Worm (Caenorhabditis elegans) whole organism, young adult: ENCODE data around the gene srh-2.

Experiments used
- F49E8.2 ChIP-seq: sonication (generic microtip); optimal IDR thresholded peaks from 3 replicates; lab custom pipeline; 2017; ENCODE audit warnings: missing genetic modification characterization, mild to moderate bottlenecking, missing compliant biosample characterization, antibody characterized with exemption, moderate library complexity; ENCODE audit not compliant: insufficient read depth
- K12H6.12 ChIP-seq: fragments of 200-800 bp; sonication (Bioruptor generic); optimal IDR thresholded peaks from 2 replicates; lab custom pipeline; 2018; ENCODE audit warnings: mild to moderate bottlenecking, missing genetic modification characterization, missing compliant biosample characterization
- ama-1 ChIP-seq, 3 experiments: fragments of 150-350 bp in 1 of 3; sonication (generic microtip) in 2 of 3; optimal IDR thresholded peaks; 2 replicates each; lab custom pipeline; 2014 to 2018; ENCODE audit warnings: missing biosample characterization in 2 of 3, missing genetic modification characterization in 2 of 3, missing genetic modification reagents in 2 of 3
- attf-5 ChIP-seq: fragments of 200-800 bp; sonication (Bioruptor generic); optimal IDR thresholded peaks from 2 replicates; lab custom pipeline; 2018; ENCODE audit warnings: mild to moderate bottlenecking, missing genetic modification characterization, missing compliant biosample characterization
- attf-6 ChIP-seq: fragments of 200-800 bp; sonication (Bioruptor generic); IDR thresholded peaks from 2 replicates; pipeline ENCODE4 v1.3.6; 2022; ENCODE audit warnings: missing genetic modification reagents, missing genetic modification characterization, missing compliant biosample characterization
- ceh-58 ChIP-seq: fragments of 200-800 bp; sonication (Bioruptor generic); IDR thresholded peaks from 2 replicates; pipeline ENCODE4 v1.3.6; 2022; ENCODE audit warnings: missing genetic modification characterization, missing compliant biosample characterization
- ceh-79 ChIP-seq: sonication (generic microtip); optimal IDR thresholded peaks from 2 replicates; lab custom pipeline; 2017; ENCODE audit warnings: mild to moderate bottlenecking, missing genetic modification characterization, missing compliant biosample characterization
- gei-17 ChIP-seq: fragments of 200-800 bp; sonication (Bioruptor generic); optimal IDR thresholded peaks from 2 replicates; lab custom pipeline; 2018; ENCODE audit warnings: mild to moderate bottlenecking, missing genetic modification characterization, missing compliant biosample characterization
- hlh-12 ChIP-seq: sonication (generic microtip); optimal IDR thresholded peaks from 2 replicates; lab custom pipeline; 2016; ENCODE audit warnings: missing genetic modification characterization, missing compliant biosample characterization
- lin-26 ChIP-seq: fragments of 200-800 bp; sonication (Bioruptor generic); IDR thresholded peaks from 2 replicates; pipeline ENCODE4 v1.3.6; 2022; ENCODE audit warnings: missing genetic modification reagents, missing genetic modification characterization, missing compliant biosample characterization
- nfya-1 ChIP-seq: sonication (generic microtip); optimal IDR thresholded peaks from 2 replicates; lab custom pipeline; 2017; ENCODE audit warnings: antibody characterized with exemption, missing compliant biosample characterization, missing genetic modification characterization, borderline replicate concordance; ENCODE audit not compliant: insufficient read depth
- nhr-90 ChIP-seq: sonication (generic microtip); optimal IDR thresholded peaks from 2 replicates; lab custom pipeline; 2016; ENCODE audit warnings: missing genotype, mild to moderate bottlenecking, missing genetic modification characterization, missing compliant biosample characterization
- snpc-4 ChIP-seq, 5 experiments: fragments of 150-350 bp in 1 of 5; sonication (generic microtip) in 4 of 5; optimal IDR thresholded peaks; 2 replicates each; lab custom pipeline; 2014 to 2018; ENCODE audit warnings: missing genetic modification characterization in 5 of 5, missing biosample characterization in 3 of 5, antibody characterized with exemption in 2 of 5, mild to moderate bottlenecking in 2 of 5, missing compliant biosample characterization in 2 of 5, missing genotype in 2 of 5, moderate library complexity in 2 of 5, missing genetic modification reagents in 1 of 5

- TF ChIP-seq ceh-58 (GFP tag; lab: Robert Waterston, UW) (no peak), ama-1 (optimal IDR thresholded peaks at IDR 0.05; lab: Kevin White, UChicago) (no peak), ama-1 (GFP tag; optimal IDR thresholded peaks at IDR 0.05; lab: Kevin White, UChicago) (no peak), gei-17 (GFP tag; lab: Kevin White, UChicago) (no peak), F49E8.2 (tag; lab: Kevin White, UChicago) (no peak), lin-26 (GFP tag; lab: Robert Waterston, UW) (no peak), attf-6 (GFP tag; lab: Robert Waterston, UW) (no peak), nhr-90 (tag; lab: Kevin White, UChicago) (no peak), hlh-12 (tag; lab: Kevin White, UChicago) (no peak), snpc-4 (GFP tag; optimal IDR thresholded peaks at IDR 0.05; lab: Kevin White, UChicago) (no peak), snpc-4 (tag; optimal IDR thresholded peaks at IDR 0.05; lab: Kevin White, UChicago) (no peak), attf-5 (GFP tag; lab: Kevin White, UChicago) (no peak), K12H6.12 (tag; lab: Kevin White, UChicago) (no peak), ceh-79 (no peak), nfya-1 (tag; lab: Kevin White, UChicago) (no peak)
Measured at ce11 chrV:777285-777684, 49.2 kb downstream of the srh-2 start, which contains the start of gene R09E12.9.
